Worm (Caenorhabditis elegans) whole organism, late embryonic: ENCODE data around the gene Y43F8B.12.

ENCODE experiments used
- C08G9.2 ChIP-seq: sonication (generic microtip); optimal IDR thresholded peaks from 2 replicates; lab custom pipeline; 2016; ENCODE audit warnings: mild to moderate bottlenecking, missing genetic modification characterization, moderate library complexity, missing compliant biosample characterization
- C38D4.7 ChIP-seq: fragments of 200-800 bp; sonication (Bioruptor generic); optimal IDR thresholded peaks from 2 replicates; lab custom pipeline; 2018; ENCODE audit warnings: mild to moderate bottlenecking, missing genetic modification characterization, moderate library complexity, missing compliant biosample characterization
- F13H6.1 ChIP-seq: sonication (generic microtip); optimal IDR thresholded peaks from 2 replicates; lab custom pipeline; 2016; ENCODE audit warnings: missing genetic modification characterization, missing compliant biosample characterization
- K02D7.2 ChIP-seq: sonication (generic microtip); optimal IDR thresholded peaks from 2 replicates; lab custom pipeline; 2017; ENCODE audit warnings: mild to moderate bottlenecking, missing genetic modification characterization, missing compliant biosample characterization
- T23F11.4 ChIP-seq: fragments of 200-800 bp; sonication (Bioruptor generic); optimal IDR thresholded peaks from 2 replicates; lab custom pipeline; 2018; ENCODE audit warnings: mild to moderate bottlenecking, missing genetic modification characterization, missing compliant biosample characterization
- ama-1 ChIP-seq: fragments of 150-350 bp; optimal IDR thresholded peaks from 2 replicates; lab custom pipeline; 2014
- ceh-14 ChIP-seq: sonication (generic microtip); optimal IDR thresholded peaks from 2 replicates; lab custom pipeline; 2016; ENCODE audit warnings: missing genotype, missing genetic modification characterization, missing compliant biosample characterization
- ceh-19 ChIP-seq: fragments of 200-800 bp; sonication (Bioruptor generic); optimal IDR thresholded peaks from 2 replicates; lab custom pipeline; 2018; ENCODE audit warnings: mild to moderate bottlenecking, missing genetic modification characterization, missing compliant biosample characterization
- ceh-22 ChIP-seq: sonication (generic microtip); optimal IDR thresholded peaks from 2 replicates; lab custom pipeline; 2017; ENCODE audit warnings: missing biosample characterization, missing genetic modification characterization
- ceh-30 ChIP-seq: fragments of 150-350 bp; optimal IDR thresholded peaks from 2 replicates; lab custom pipeline; 2014; ENCODE audit warnings: missing biosample characterization, missing genetic modification characterization
- ceh-34 ChIP-seq: sonication (generic microtip); optimal IDR thresholded peaks from 2 replicates; lab custom pipeline; 2016; ENCODE audit warnings: mild to moderate bottlenecking, missing genetic modification characterization, missing compliant biosample characterization
- ceh-48 ChIP-seq: sonication (generic microtip); optimal IDR thresholded peaks from 2 replicates; lab custom pipeline; 2016; ENCODE audit warnings: missing genetic modification characterization, inconsistent platforms, missing compliant biosample characterization
- ceh-6 ChIP-seq: fragments of 200-800 bp; sonication (Bioruptor generic); optimal IDR thresholded peaks from 2 replicates; lab custom pipeline; 2018; ENCODE audit warnings: mild to moderate bottlenecking, missing genetic modification characterization, missing compliant biosample characterization
- ceh-9 ChIP-seq: sonication (generic microtip); optimal IDR thresholded peaks from 2 replicates; lab custom pipeline; 2016; ENCODE audit warnings: mild to moderate bottlenecking, missing genetic modification characterization, inconsistent platforms, missing compliant biosample characterization
- dmd-4 ChIP-seq: sonication (generic microtip); optimal IDR thresholded peaks from 2 replicates; lab custom pipeline; 2016; ENCODE audit warnings: borderline replicate concordance, missing genetic modification characterization, missing compliant biosample characterization
- dve-1 ChIP-seq: sonication (generic microtip); optimal IDR thresholded peaks from 2 replicates; lab custom pipeline; 2017; ENCODE audit warnings: antibody characterized with exemption, mild to moderate bottlenecking, missing genetic modification characterization, missing compliant biosample characterization
- elt-4 ChIP-seq: sonication (generic microtip); optimal IDR thresholded peaks from 2 replicates; lab custom pipeline; 2016; ENCODE audit warnings: missing genetic modification characterization, missing compliant biosample characterization
- ets-4 ChIP-seq: sonication (generic microtip); optimal IDR thresholded peaks from 2 replicates; lab custom pipeline; 2016; ENCODE audit warnings: missing genetic modification characterization, missing compliant biosample characterization
- fkh-10 ChIP-seq: fragments of 150-350 bp; optimal IDR thresholded peaks from 2 replicates; lab custom pipeline; 2014; ENCODE audit warnings: missing biosample characterization, missing genetic modification reagents, missing genetic modification characterization
- gmeb-2 ChIP-seq: sonication (generic microtip); optimal IDR thresholded peaks from 2 replicates; lab custom pipeline; 2016; ENCODE audit warnings: missing genetic modification characterization, inconsistent platforms, missing compliant biosample characterization
- hlh-13 ChIP-seq: fragments of 200-800 bp; sonication (Bioruptor generic); optimal IDR thresholded peaks from 2 replicates; lab custom pipeline; 2018; ENCODE audit warnings: mild to moderate bottlenecking, missing genetic modification characterization, missing compliant biosample characterization
- hlh-30 ChIP-seq: sonication (generic microtip); optimal IDR thresholded peaks from 2 replicates; lab custom pipeline; 2017; ENCODE audit warnings: antibody characterized with exemption, missing genetic modification characterization, missing compliant biosample characterization; ENCODE audit not compliant: insufficient read depth
- hlh-6 ChIP-seq: sonication (generic microtip); optimal IDR thresholded peaks from 2 replicates; lab custom pipeline; 2016; ENCODE audit warnings: missing genotype, missing genetic modification characterization, missing compliant biosample characterization
- lim-6 ChIP-seq: sonication (generic microtip); optimal IDR thresholded peaks from 2 replicates; lab custom pipeline; 2016; ENCODE audit warnings: missing genetic modification characterization, missing compliant biosample characterization
- madf-2 ChIP-seq: sonication (generic microtip); optimal IDR thresholded peaks from 2 replicates; lab custom pipeline; 2017; ENCODE audit warnings: missing genetic modification characterization, missing compliant biosample characterization
- mec-3 ChIP-seq: sonication (generic microtip); optimal IDR thresholded peaks from 2 replicates; lab custom pipeline; 2016; ENCODE audit warnings: borderline replicate concordance, missing genetic modification characterization, missing compliant biosample characterization
- nhr-11 ChIP-seq: fragments of 150-350 bp; optimal IDR thresholded peaks from 2 replicates; lab custom pipeline; 2014; ENCODE audit warnings: missing biosample characterization, missing genetic modification characterization
- npax-4 ChIP-seq: sonication (generic microtip); optimal IDR thresholded peaks from 2 replicates; lab custom pipeline; 2016; ENCODE audit warnings: missing genetic modification characterization, missing compliant biosample characterization
- pag-3 ChIP-seq: sonication (generic microtip); optimal IDR thresholded peaks from 2 replicates; lab custom pipeline; 2016; ENCODE audit warnings: missing compliant biosample characterization, missing genetic modification characterization, borderline replicate concordance
- pat-9 ChIP-seq: fragments of 200-800 bp; sonication (Bioruptor generic); optimal IDR thresholded peaks from 2 replicates; lab custom pipeline; 2018; ENCODE audit warnings: mild to moderate bottlenecking, missing genetic modification characterization, moderate library complexity, missing compliant biosample characterization
- pha-4 ChIP-seq: fragments of 150-350 bp; optimal IDR thresholded peaks from 2 replicates; lab custom pipeline; 2018; ENCODE audit warnings: missing biosample characterization, missing genetic modification reagents, missing genetic modification characterization
- pqm-1 ChIP-seq: sonication (generic microtip); optimal IDR thresholded peaks from 2 replicates; lab custom pipeline; 2016; ENCODE audit warnings: missing genetic modification characterization, missing compliant biosample characterization
- sox-2 ChIP-seq: fragments of 200-800 bp; sonication (Bioruptor generic); IDR thresholded peaks from 2 replicates; pipeline ENCODE4 v1.3.6; 2022; ENCODE audit warnings: missing genetic modification reagents, missing genetic modification characterization, missing compliant biosample characterization
- syd-9 ChIP-seq: sonication (generic microtip); optimal IDR thresholded peaks from 2 replicates; lab custom pipeline; 2016; ENCODE audit warnings: mild to moderate bottlenecking, missing genetic modification characterization, moderate library complexity, missing compliant biosample characterization
- tbx-7 ChIP-seq: sonication (generic microtip); optimal IDR thresholded peaks from 2 replicates; lab custom pipeline; 2016; ENCODE audit warnings: missing genotype, missing genetic modification characterization, missing compliant biosample characterization
- unc-42 ChIP-seq: sonication (generic microtip); optimal IDR thresholded peaks from 2 replicates; lab custom pipeline; 2016; ENCODE audit warnings: missing genotype, missing genetic modification characterization, missing compliant biosample characterization
- unc-55 ChIP-seq: sonication (generic microtip); optimal IDR thresholded peaks from 2 replicates; lab custom pipeline; 2017; ENCODE audit warnings: missing biosample characterization, missing genetic modification reagents, missing genetic modification characterization

The Y43F8B.12 gene

DNA sequence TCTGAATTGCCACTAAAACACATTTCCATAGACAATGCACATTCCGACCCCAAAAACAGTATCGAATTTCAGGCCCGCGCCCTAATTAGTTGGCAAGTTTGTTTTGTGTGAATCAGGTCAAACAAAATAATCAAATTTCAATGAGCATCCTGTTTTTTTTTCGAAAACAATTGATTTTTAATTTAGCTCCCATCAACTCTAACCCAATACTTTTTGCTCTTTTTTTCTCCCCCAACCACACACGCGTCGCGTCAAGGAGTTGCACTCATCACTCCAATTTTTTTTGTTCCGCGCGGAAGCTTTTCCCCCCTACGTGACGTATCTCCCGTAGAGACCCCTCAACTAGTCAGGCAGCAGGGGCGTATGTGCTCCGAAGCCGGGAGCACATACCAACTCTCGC lies 33.2 kb downstream of the Y43F8B.12 start:
- TF ChIP-seq elt-4 (tag; lab: Kevin White, UChicago) (no peak), dmd-4 (tag; lab: Kevin White, UChicago) (no peak), K02D7.2 (no peak), C08G9.2 (tag; lab: Kevin White, UChicago) (no peak), sox-2 (no peak), syd-9 (tag; lab: Kevin White, UChicago) (no peak), unc-55 (GFP tag; lab: Kevin White, UChicago) (no peak), ets-4 (tag; lab: Kevin White, UChicago) (no peak), pat-9 (tag; lab: Kevin White, UChicago) (no peak), T23F11.4 (GFP tag; lab: Kevin White, UChicago) (no peak), ceh-19 (GFP tag; lab: Kevin White, UChicago) (no peak), ceh-14 (tag; lab: Kevin White, UChicago) (no peak), madf-2 (tag; lab: Kevin White, UChicago) (no peak), fkh-10 (GFP tag; lab: Kevin White, UChicago) (no peak), ceh-6 (GFP tag; lab: Kevin White, UChicago) (no peak), lim-6 (tag; lab: Kevin White, UChicago) (no peak), ceh-34 (tag; lab: Kevin White, UChicago) (no peak), ceh-9 (no peak)

ce11 chrV:19502579-19503151 lies 34.5 kb downstream of the Y43F8B.12 start, which contains the start of gene Y43F8B.3:
TSS of gene Y43F8B.3 (plus strand) at chrV:19503101.
- TF ChIP-seq F13H6.1 (tag; lab: Kevin White, UChicago) (no peak), sox-2 (no peak), C08G9.2 (tag; lab: Kevin White, UChicago) (no peak), madf-2 (tag; lab: Kevin White, UChicago) (no peak), C38D4.7 (GFP tag; lab: Kevin White, UChicago) (no peak)

- no peak for TF ChIP-seq pqm-1 (tag; lab: Kevin White, UChicago)
- TF ChIP-seq pag-3 (tag; lab: Kevin White, UChicago): peak; percentile 57
Observed at ce11 chrV:19509061-19509460, 40.9 kb downstream of the Y43F8B.12 start.

DNA sequence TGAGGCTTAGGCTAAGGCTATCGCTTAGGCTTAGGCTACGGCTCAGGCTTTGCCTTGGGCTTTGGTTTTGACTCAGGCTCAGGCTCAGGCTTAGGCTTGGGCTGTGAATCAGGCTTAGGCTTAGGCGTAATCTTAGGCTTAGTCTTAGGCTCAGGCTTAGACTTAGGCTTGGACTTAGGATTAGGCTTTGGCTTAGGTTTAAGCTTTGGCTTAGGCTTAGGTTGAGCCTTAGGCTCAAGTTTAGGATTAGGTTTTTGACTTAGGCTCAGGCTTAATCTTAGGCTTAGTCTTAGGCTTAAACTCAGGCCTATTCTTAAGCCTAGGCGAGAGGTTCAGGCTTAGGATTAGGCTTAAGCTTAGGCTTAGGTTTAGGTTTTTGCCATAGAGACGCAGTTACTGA lies 42.2 kb downstream of the Y43F8B.12 start:
- TF ChIP-seq ceh-22 (tag; lab: Kevin White, UChicago) (no peak), dve-1 (tag; lab: Kevin White, UChicago) (peak; percentile 91), hlh-30 (no peak), mec-3 (tag; lab: Kevin White, UChicago) (no peak), ceh-30 (no peak), tbx-7 (tag; lab: Kevin White, UChicago) (no peak), madf-2 (tag; lab: Kevin White, UChicago) (no peak), lim-6 (tag; lab: Kevin White, UChicago) (no peak), pat-9 (tag; lab: Kevin White, UChicago) (no peak)

- no peak for TF ChIP-seq unc-42 (tag; lab: Kevin White, UChicago)
- TF ChIP-seq unc-55 (GFP tag; lab: Kevin White, UChicago): no peak
- TF ChIP-seq nhr-11 (tag; lab: Kevin White, UChicago): no peak
- no peak for TF ChIP-seq hlh-13 (GFP tag; lab: Kevin White, UChicago)
- TF ChIP-seq pqm-1 (tag; lab: Kevin White, UChicago): no peak
- TF ChIP-seq npax-4 (tag; lab: Kevin White, UChicago): no peak
- TF ChIP-seq gmeb-2 (tag; lab: Kevin White, UChicago): no peak
- TF ChIP-seq pha-4: no peak
- no peak for TF ChIP-seq dmd-4 (tag; lab: Kevin White, UChicago)
- no peak for TF ChIP-seq ceh-48 (tag; lab: Kevin White, UChicago)
- no peak for TF ChIP-seq ets-4 (tag; lab: Kevin White, UChicago)
- TF ChIP-seq lim-6 (tag; lab: Kevin White, UChicago): no peak
- TF ChIP-seq fkh-10 (GFP tag; lab: Kevin White, UChicago): no peak
- TF ChIP-seq C08G9.2 (tag; lab: Kevin White, UChicago): no peak
- no peak for TF ChIP-seq sox-2
- no peak for TF ChIP-seq hlh-6 (tag; lab: Kevin White, UChicago)
- TF ChIP-seq ama-1 (lab: Kevin White, UChicago): no peak
- TF ChIP-seq pag-3 (tag; lab: Kevin White, UChicago): no peak
- no peak for TF ChIP-seq ceh-9
Observed at ce11 chrV:19510925-19511324, 42.7 kb downstream of the Y43F8B.12 start.
